Worm (Caenorhabditis elegans) whole organism, L4 larva: ENCODE measurements around the gene Y105C5B.9.

Experiments
- F26F4.8 ChIP-seq: fragments of 200-800 bp; sonication (Bioruptor generic); conservative IDR thresholded peaks from 2 replicates; pipeline ENCODE4 v1.3.6; 2022; ENCODE audit warnings: missing genetic modification characterization, missing compliant biosample characterization
- F49E8.2 ChIP-seq: sonication (generic microtip); optimal IDR thresholded peaks from 2 replicates; lab custom pipeline; 2016; ENCODE audit warnings: missing compliant biosample characterization, mild to moderate bottlenecking, missing genetic modification characterization, borderline replicate concordance
- arid-1 ChIP-seq: fragments of 200-800 bp; sonication (Bioruptor generic); conservative IDR thresholded peaks from 2 replicates; pipeline ENCODE4 v1.3.6; 2022; ENCODE audit warnings: missing genetic modification reagents, missing genetic modification characterization, missing compliant biosample characterization
- ceh-20 ChIP-seq: fragments of 200-800 bp; sonication (Bioruptor generic); IDR thresholded peaks from 2 replicates; pipeline ENCODE4 v1.3.6; 2022; ENCODE audit warnings: missing genetic modification reagents, missing genetic modification characterization, missing compliant biosample characterization
- ceh-44 ChIP-seq: fragments of 200-800 bp; sonication (Bioruptor generic); IDR thresholded peaks from 2 replicates; pipeline ENCODE4 v1.3.6; 2022; ENCODE audit warnings: missing genetic modification reagents, missing genetic modification characterization, missing compliant biosample characterization
- cey-2 ChIP-seq: sonication (generic microtip); optimal IDR thresholded peaks from 3 replicates; lab custom pipeline; 2017; ENCODE audit warnings: missing genetic modification characterization, mild to moderate bottlenecking, missing compliant biosample characterization, antibody characterized with exemption, borderline replicate concordance; ENCODE audit not compliant: insufficient read depth
- daf-16 ChIP-seq, 3 experiments: sonication (generic microtip); optimal IDR thresholded peaks; 2 replicates each; lab custom pipeline; 2016 to 2017; ENCODE audit warnings: missing genetic modification characterization in 3 of 3, missing genetic modification reagents in 3 of 3, mild to moderate bottlenecking in 2 of 3, missing compliant biosample characterization in 2 of 3, missing biosample characterization in 1 of 3, moderate library complexity in 1 of 3
- dmd-6 ChIP-seq: fragments of 200-800 bp; sonication (Bioruptor generic); IDR thresholded peaks from 2 replicates; pipeline ENCODE4 v1.3.6; 2022; ENCODE audit warnings: missing genetic modification reagents, missing genetic modification characterization, missing compliant biosample characterization
- dmd-8 ChIP-seq: fragments of 200-800 bp; sonication (Bioruptor generic); IDR thresholded peaks from 2 replicates; pipeline ENCODE4 v1.3.6; 2022; ENCODE audit warnings: missing genetic modification characterization, missing compliant biosample characterization
- dpl-1 ChIP-seq: fragments of 150-350 bp; optimal IDR thresholded peaks from 2 replicates; lab custom pipeline; 2014; ENCODE audit warnings: missing biosample characterization, missing genetic modification reagents, missing genetic modification characterization
- duxl-1 ChIP-seq: sonication (generic microtip); optimal IDR thresholded peaks from 2 replicates; lab custom pipeline; 2016; ENCODE audit warnings: mild to moderate bottlenecking, missing genetic modification characterization, moderate library complexity, missing compliant biosample characterization; ENCODE audit not compliant: poor library complexity
- dve-1 ChIP-seq: sonication (generic microtip); optimal IDR thresholded peaks from 2 replicates; lab custom pipeline; 2017; ENCODE audit warnings: antibody characterized with exemption, mild to moderate bottlenecking, missing genetic modification characterization, missing compliant biosample characterization; ENCODE audit not compliant: insufficient read depth
- fos-1 ChIP-seq: fragments of 150-350 bp; optimal IDR thresholded peaks from 2 replicates; lab custom pipeline; 2014; ENCODE audit warnings: missing biosample characterization, missing genetic modification characterization
- gei-8 ChIP-seq: fragments of 200-800 bp; sonication (Bioruptor generic); optimal IDR thresholded peaks from 2 replicates; lab custom pipeline; 2018; ENCODE audit warnings: mild to moderate bottlenecking, missing genetic modification characterization, missing compliant biosample characterization
- hif-1 ChIP-seq, 2 experiments: sonication (generic microtip); optimal IDR thresholded peaks; 2 replicates each; lab custom pipeline; 2016 to 2017; ENCODE audit warnings: missing compliant biosample characterization in 2 of 2, missing genetic modification characterization in 2 of 2, missing genetic modification reagents in 2 of 2, missing genotype in 2 of 2, mild to moderate bottlenecking in 1 of 2
- hlh-30 ChIP-seq: sonication (generic microtip); optimal IDR thresholded peaks from 2 replicates; lab custom pipeline; 2017; ENCODE audit warnings: antibody characterized with exemption, mild to moderate bottlenecking, missing genetic modification characterization, missing compliant biosample characterization; ENCODE audit not compliant: insufficient read depth
- jun-1 ChIP-seq: fragments of 150-350 bp; optimal IDR thresholded peaks from 2 replicates; lab custom pipeline; 2014; ENCODE audit warnings: missing biosample characterization, missing genetic modification reagents, missing genetic modification characterization
- lim-7 ChIP-seq: fragments of 200-800 bp; sonication (Bioruptor generic); IDR thresholded peaks from 2 replicates; pipeline ENCODE4 v1.3.6; 2022; ENCODE audit warnings: missing genetic modification characterization, missing compliant biosample characterization
- lin-1 ChIP-seq: fragments of 200-800 bp; sonication (Bioruptor generic); IDR thresholded peaks from 2 replicates; pipeline ENCODE4 v1.3.6; 2022; ENCODE audit warnings: missing genetic modification reagents, missing genetic modification characterization, missing compliant biosample characterization
- lin-38 ChIP-seq: fragments of 200-800 bp; sonication (Bioruptor generic); IDR thresholded peaks from 2 replicates; pipeline ENCODE4 v1.3.6; 2022; ENCODE audit warnings: missing genetic modification reagents, missing genetic modification characterization, missing compliant biosample characterization
- lin-39 ChIP-seq: fragments of 150-350 bp; optimal IDR thresholded peaks from 2 replicates; lab custom pipeline; 2014; ENCODE audit warnings: missing biosample characterization, missing genetic modification reagents, missing genetic modification characterization
- lir-3 ChIP-seq: sonication (generic microtip); optimal IDR thresholded peaks from 2 replicates; lab custom pipeline; 2016; ENCODE audit warnings: mild to moderate bottlenecking, missing genetic modification characterization, missing compliant biosample characterization
- lsy-2 ChIP-seq, 2 experiments: fragments of 150-350 bp in 1 of 2; sonication (generic microtip) in 1 of 2; optimal IDR thresholded peaks; 2 replicates each; lab custom pipeline; 2014 to 2017; ENCODE audit warnings: missing biosample characterization in 2 of 2, missing genetic modification characterization in 2 of 2
- madf-9 ChIP-seq: fragments of 200-800 bp; sonication (Bioruptor generic); conservative IDR thresholded peaks from 2 replicates; pipeline ENCODE4 v1.3.6; 2022; ENCODE audit warnings: missing genetic modification reagents, missing genetic modification characterization, missing compliant biosample characterization
- mdt-29 ChIP-seq: fragments of 200-800 bp; sonication (Bioruptor generic); IDR thresholded peaks from 2 replicates; pipeline ENCODE4 v1.3.6; 2022; ENCODE audit warnings: missing genetic modification reagents, missing genetic modification characterization, missing compliant biosample characterization
- mep-1 ChIP-seq: fragments of 150-350 bp; sonication (generic microtip); optimal IDR thresholded peaks from 3 replicates; lab custom pipeline; 2014; ENCODE audit warnings: missing biosample characterization, missing genetic modification characterization
- mes-2 ChIP-seq: sonication (generic microtip); optimal IDR thresholded peaks from 2 replicates; lab custom pipeline; 2016; ENCODE audit warnings: missing genotype, mild to moderate bottlenecking, missing genetic modification characterization, missing compliant biosample characterization; ENCODE audit not compliant: poor library complexity, severe bottlenecking
- mxl-3 ChIP-seq: fragments of 200-800 bp; sonication (Bioruptor generic); optimal IDR thresholded peaks from 2 replicates; lab custom pipeline; 2018; ENCODE audit warnings: mild to moderate bottlenecking, missing genetic modification characterization, missing compliant biosample characterization
- nhr-11 ChIP-seq: fragments of 150-350 bp; optimal IDR thresholded peaks from 2 replicates; lab custom pipeline; 2014; ENCODE audit warnings: missing biosample characterization, missing genetic modification characterization
- nhr-111 ChIP-seq: fragments of 200-800 bp; sonication (Bioruptor generic); optimal IDR thresholded peaks from 2 replicates; lab custom pipeline; 2018; ENCODE audit warnings: mild to moderate bottlenecking, missing genetic modification characterization, missing compliant biosample characterization
- nhr-237 ChIP-seq: sonication (generic microtip); optimal IDR thresholded peaks from 2 replicates; lab custom pipeline; 2017; ENCODE audit warnings: missing biosample characterization, missing genetic modification characterization
- nhr-28 ChIP-seq: fragments of 150-350 bp; optimal IDR thresholded peaks from 2 replicates; lab custom pipeline; 2014; ENCODE audit warnings: missing biosample characterization, missing genetic modification characterization
- nhr-41 ChIP-seq: fragments of 200-800 bp; sonication (Bioruptor generic); IDR thresholded peaks from 2 replicates; pipeline ENCODE4 v1.3.6; 2022; ENCODE audit warnings: missing genetic modification reagents, missing genetic modification characterization, missing compliant biosample characterization
- pqm-1 ChIP-seq: sonication (generic microtip); optimal IDR thresholded peaks from 2 replicates; lab custom pipeline; 2017; ENCODE audit warnings: missing biosample characterization, missing genetic modification characterization
- skn-1 ChIP-seq: fragments of 150-350 bp; optimal IDR thresholded peaks from 2 replicates; lab custom pipeline; 2014; ENCODE audit warnings: missing biosample characterization, missing genetic modification characterization
- snpc-1.2 ChIP-seq: fragments of 200-800 bp; sonication (Bioruptor generic); IDR thresholded peaks from 2 replicates; pipeline ENCODE4 v1.3.6; 2022; ENCODE audit warnings: missing genetic modification reagents, missing genetic modification characterization, missing compliant biosample characterization
- spr-3 ChIP-seq: fragments of 200-800 bp; sonication (Bioruptor generic); optimal IDR thresholded peaks from 2 replicates; lab custom pipeline; 2018; ENCODE audit warnings: mild to moderate bottlenecking, missing genetic modification characterization, missing compliant biosample characterization
- tag-97 ChIP-seq: fragments of 200-800 bp; sonication (Bioruptor generic); IDR thresholded peaks from 2 replicates; pipeline ENCODE4 v1.3.6; 2022; ENCODE audit warnings: missing genetic modification characterization, missing compliant biosample characterization
- tra-1 ChIP-seq: fragments of 200-800 bp; sonication (Bioruptor generic); IDR thresholded peaks from 2 replicates; pipeline ENCODE4 v1.3.6; 2022; ENCODE audit warnings: missing genetic modification reagents, missing genetic modification characterization, missing compliant biosample characterization
- unc-130 ChIP-seq: sonication (generic microtip); optimal IDR thresholded peaks from 2 replicates; lab custom pipeline; 2016; ENCODE audit warnings: missing genetic modification reagents, missing genetic modification characterization, missing compliant biosample characterization
- vab-7 ChIP-seq: fragments of 200-800 bp; sonication (Bioruptor generic); IDR thresholded peaks from 2 replicates; pipeline ENCODE4 v1.3.6; 2022; ENCODE audit warnings: missing genetic modification reagents, missing genetic modification characterization, missing compliant biosample characterization
- zag-1 ChIP-seq: fragments of 150-350 bp; optimal IDR thresholded peaks from 2 replicates; lab custom pipeline; 2014; ENCODE audit warnings: missing biosample characterization, missing genetic modification characterization
- zfp-2 ChIP-seq: sonication (generic microtip); optimal IDR thresholded peaks from 2 replicates; lab custom pipeline; 2016; ENCODE audit warnings: mild to moderate bottlenecking, missing genetic modification characterization, missing compliant biosample characterization
- zfp-3 ChIP-seq: fragments of 200-800 bp; sonication (Bioruptor generic); conservative IDR thresholded peaks from 2 replicates; pipeline ENCODE4 v1.3.6; 2022; ENCODE audit warnings: missing genetic modification reagents, missing genetic modification characterization, missing compliant biosample characterization
- zip-2 ChIP-seq: fragments of 150-350 bp; optimal IDR thresholded peaks from 2 replicates; lab custom pipeline; 2014; ENCODE audit warnings: missing biosample characterization, missing genetic modification characterization

Gene Y105C5B.9

DNA sequence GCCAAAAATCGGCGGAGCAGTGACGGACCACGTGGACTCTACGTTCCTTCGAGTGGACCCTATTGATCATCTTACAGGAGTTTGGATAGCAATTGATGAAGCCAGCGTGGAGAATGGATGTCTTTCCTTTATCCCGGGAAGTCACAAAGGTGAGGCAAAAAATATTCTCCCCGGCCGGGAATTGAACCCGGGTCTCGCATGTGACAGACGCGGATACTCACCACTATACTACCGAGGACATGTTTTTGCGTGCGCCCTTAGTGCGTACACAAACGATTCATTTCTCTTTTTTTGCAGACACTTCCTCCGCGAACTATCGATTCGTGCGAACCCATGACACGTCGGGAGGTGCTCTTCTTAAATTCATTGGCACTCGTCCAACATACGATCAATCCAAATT lies 795 bp downstream of the Y105C5B.9 start (continued):
- peak; percentile 50; the same call in 1 of the 2 replicates for TF ChIP-seq arid-1 (GFP tag; lab: Robert Waterston, UW)
- TF ChIP-seq nhr-237, result no peak
- no peak for TF ChIP-seq mes-2 (tag; lab: Kevin White, UChicago)
- TF ChIP-seq zfp-3 (GFP tag; lab: Robert Waterston, UW), result peak; percentile 68
- no peak for TF ChIP-seq zfp-2 (tag; lab: Kevin White, UChicago)
- TF ChIP-seq nhr-41 (GFP tag; lab: Robert Waterston, UW), result no peak
- TF ChIP-seq ceh-44 (GFP tag; lab: Robert Waterston, UW), result peak; percentile 48; the same call in 1 of the 2 replicates
- peak; percentile 75; the same call in 1 of the 2 replicates for TF ChIP-seq madf-9 (GFP tag; lab: Robert Waterston, UW)
- TF ChIP-seq spr-3 (GFP tag; lab: Kevin White, UChicago), result peak; percentile 60
- TF ChIP-seq mdt-29, result peak; percentile 62; the same call in 1 of the 2 replicates
- TF ChIP-seq mxl-3 (GFP tag; lab: Kevin White, UChicago), result peak; percentile 72
- no peak for TF ChIP-seq nhr-11 (tag; lab: Kevin White, UChicago)
- TF ChIP-seq unc-130 (GFP tag; lab: Kevin White, UChicago), result peak; percentile 34
- TF ChIP-seq lin-38, result peak; percentile 68
- no peak for TF ChIP-seq daf-16 (GFP tag; optimal IDR thresholded peaks at IDR 0.05; lab: Kevin White, UChicago)
- TF ChIP-seq daf-16 (tag; optimal IDR thresholded peaks at IDR 0.05; lab: Kevin White, UChicago), result peak; percentile 49
- 0 out of 2 replicates have a peak, but pooled peaks have one; percentile 44 for TF ChIP-seq ceh-20 (GFP tag; lab: Robert Waterston, UW)
- TF ChIP-seq F26F4.8 (GFP tag; lab: Robert Waterston, UW), result peak; percentile 66; the same call in 1 of the 2 replicates
- TF ChIP-seq gei-8 (GFP tag; lab: Kevin White, UChicago), result no peak
- peak; percentile 99 for TF ChIP-seq snpc-1.2 (GFP tag; lab: Robert Waterston, UW)
- peak; percentile 72 for TF ChIP-seq duxl-1 (tag; lab: Kevin White, UChicago)
- peak in 1 of 2 experiments; percentile 31 for TF ChIP-seq hif-1 (tag; optimal IDR thresholded peaks at IDR 0.05; lab: Kevin White, UChicago)
- peak; percentile 23 for TF ChIP-seq nhr-28 (tag; lab: Kevin White, UChicago)
- peak; percentile 67 for TF ChIP-seq mep-1 (tag; lab: Kevin White, UChicago)
- peak; percentile 73 for TF ChIP-seq vab-7
- TF ChIP-seq hlh-30 (tag; lab: Kevin White, UChicago), result peak; percentile 79
- TF ChIP-seq, all 104 proteins: peak for 36

ce11 chrIV:15931833-15932232 lies 1.5 kb downstream of the Y105C5B.9 start:
- no peak for TF ChIP-seq cey-2 (tag; lab: Kevin White, UChicago)
- TF ChIP-seq lin-38, result peak; percentile 72
- no peak for TF ChIP-seq dpl-1 (GFP tag; lab: Kevin White, UChicago)
- TF ChIP-seq dve-1 (tag; lab: Kevin White, UChicago), result peak; percentile 9
- TF ChIP-seq snpc-1.2 (GFP tag; lab: Robert Waterston, UW), result peak; percentile 98
- TF ChIP-seq mep-1 (tag; lab: Kevin White, UChicago), result peak; percentile 70
- TF ChIP-seq zfp-2 (tag; lab: Kevin White, UChicago), result peak; percentile 19
- TF ChIP-seq lin-1, result no peak
- TF ChIP-seq lir-3 (tag; lab: Kevin White, UChicago), result peak; percentile 66
- no peak for TF ChIP-seq zip-2
- peak; percentile 75; the same call in 1 of the 2 replicates for TF ChIP-seq vab-7
- TF ChIP-seq F49E8.2, result peak; percentile 76
- no peak for TF ChIP-seq fos-1 (tag; lab: Kevin White, UChicago)
- peak; percentile 79 for TF ChIP-seq dmd-8 (GFP tag; lab: Robert Waterston, UW)
- peak; percentile 77 for TF ChIP-seq tra-1 (GFP tag; lab: Robert Waterston, UW)
- TF ChIP-seq mxl-3 (GFP tag; lab: Kevin White, UChicago), result peak; percentile 52
- TF ChIP-seq pqm-1 (tag; lab: Kevin White, UChicago), result no peak
- TF ChIP-seq lim-7, result peak; percentile 89
- peak; percentile 84 for TF ChIP-seq nhr-111 (GFP tag; lab: Kevin White, UChicago)
- no peak for TF ChIP-seq lsy-2 (tag; optimal IDR thresholded peaks at IDR 0.05; lab: Kevin White, UChicago)
- no peak for TF ChIP-seq lin-39
- no peak for TF ChIP-seq spr-3 (GFP tag; lab: Kevin White, UChicago)
- TF ChIP-seq F26F4.8 (GFP tag; lab: Robert Waterston, UW), result peak; percentile 84
- TF ChIP-seq ceh-20 (GFP tag; lab: Robert Waterston, UW), result no peak
- TF ChIP-seq mdt-29, result 0 out of 2 replicates have a peak, but pooled peaks have one; percentile 37
- no peak for TF ChIP-seq jun-1 (tag; lab: Kevin White, UChicago)
- peak; percentile 87 for TF ChIP-seq hlh-30 (tag; lab: Kevin White, UChicago)
- no peak for TF ChIP-seq skn-1 (tag; lab: Kevin White, UChicago)
- TF ChIP-seq dmd-6 (GFP tag; lab: Robert Waterston, UW), result peak; percentile 68
- no peak for TF ChIP-seq zag-1 (tag; lab: Kevin White, UChicago)
- TF ChIP-seq tag-97, result no peak
